Worm (Caenorhabditis elegans) whole organism, early embryonic: Measurements from ENCODE around the gene gcy-33.

ENCODE experiments used
- B0310.2 ChIP-seq: sonication (generic microtip); optimal IDR thresholded peaks from 2 replicates; lab custom pipeline; 2016; ENCODE audit warnings: mild to moderate bottlenecking, missing genetic modification characterization, missing compliant biosample characterization
- F13C5.2 ChIP-seq: sonication (generic microtip); optimal IDR thresholded peaks from 2 replicates; lab custom pipeline; 2017; ENCODE audit warnings: mild to moderate bottlenecking, missing genetic modification characterization, inconsistent platforms, missing compliant biosample characterization
- aly-1 ChIP-seq: sonication (generic microtip); optimal IDR thresholded peaks from 2 replicates; lab custom pipeline; 2016; ENCODE audit warnings: missing genetic modification characterization, missing compliant biosample characterization
- ama-1 ChIP-seq: fragments of 150-350 bp; optimal IDR thresholded peaks from 2 replicates; lab custom pipeline; 2014
- ceh-13 ChIP-seq: fragments of 200-800 bp; sonication (Bioruptor generic); optimal IDR thresholded peaks from 2 replicates; lab custom pipeline; 2018; ENCODE audit warnings: mild to moderate bottlenecking, missing genetic modification characterization, missing compliant biosample characterization
- ceh-36 ChIP-seq: sonication (generic microtip); optimal IDR thresholded peaks from 2 replicates; lab custom pipeline; 2016; ENCODE audit warnings: missing genetic modification characterization, inconsistent platforms, missing compliant biosample characterization
- ets-7 ChIP-seq: sonication (generic microtip); optimal IDR thresholded peaks from 2 replicates; lab custom pipeline; 2016; ENCODE audit warnings: missing genotype, missing genetic modification characterization, missing compliant biosample characterization
- flt-1 ChIP-seq: fragments of 200-800 bp; sonication (Bioruptor generic); IDR thresholded peaks from 2 replicates; pipeline ENCODE4 v1.3.6; 2022; ENCODE audit warnings: missing genetic modification characterization, missing compliant biosample characterization
- hmbx-1 ChIP-seq: sonication (generic microtip); optimal IDR thresholded peaks from 2 replicates; lab custom pipeline; 2016; ENCODE audit warnings: mild to moderate bottlenecking, missing genetic modification characterization, missing compliant biosample characterization
- hmg-4 ChIP-seq: fragments of 200-800 bp; sonication (Bioruptor generic); optimal IDR thresholded peaks from 2 replicates; lab custom pipeline; 2018; ENCODE audit warnings: mild to moderate bottlenecking, missing genetic modification characterization, missing compliant biosample characterization
- hnd-1 ChIP-seq: sonication (generic microtip); optimal IDR thresholded peaks from 2 replicates; lab custom pipeline; 2016; ENCODE audit warnings: missing genetic modification characterization, missing compliant biosample characterization
- pes-1 ChIP-seq: fragments of 200-800 bp; sonication (Bioruptor generic); IDR thresholded peaks from 2 replicates; pipeline ENCODE4 v1.3.6; 2022; ENCODE audit warnings: missing genetic modification reagents, missing genetic modification characterization, missing compliant biosample characterization
- scrt-1 ChIP-seq: fragments of 200-800 bp; sonication (Bioruptor generic); IDR thresholded peaks from 2 replicates; pipeline ENCODE4 v1.3.6; 2022; ENCODE audit warnings: missing genetic modification characterization, missing compliant biosample characterization
- sea-1 ChIP-seq: fragments of 200-800 bp; sonication (Bioruptor generic); conservative IDR thresholded peaks from 2 replicates; pipeline ENCODE4 v1.3.6; 2022; ENCODE audit warnings: missing genetic modification characterization, missing compliant biosample characterization
- tbx-11 ChIP-seq: fragments of 200-800 bp; sonication (Bioruptor generic); IDR thresholded peaks from 2 replicates; pipeline ENCODE4 v1.3.6; 2022; ENCODE audit warnings: missing genetic modification characterization, missing compliant biosample characterization
- tbx-37 ChIP-seq: fragments of 200-800 bp; sonication (Bioruptor generic); conservative IDR thresholded peaks from 2 replicates; pipeline ENCODE4 v1.3.6; 2022; ENCODE audit warnings: missing genetic modification reagents, missing genetic modification characterization, missing compliant biosample characterization
- tra-4 ChIP-seq: sonication (generic microtip); optimal IDR thresholded peaks from 2 replicates; lab custom pipeline; 2017; ENCODE audit warnings: missing genetic modification characterization, missing compliant biosample characterization

The gcy-33 gene

DNA sequence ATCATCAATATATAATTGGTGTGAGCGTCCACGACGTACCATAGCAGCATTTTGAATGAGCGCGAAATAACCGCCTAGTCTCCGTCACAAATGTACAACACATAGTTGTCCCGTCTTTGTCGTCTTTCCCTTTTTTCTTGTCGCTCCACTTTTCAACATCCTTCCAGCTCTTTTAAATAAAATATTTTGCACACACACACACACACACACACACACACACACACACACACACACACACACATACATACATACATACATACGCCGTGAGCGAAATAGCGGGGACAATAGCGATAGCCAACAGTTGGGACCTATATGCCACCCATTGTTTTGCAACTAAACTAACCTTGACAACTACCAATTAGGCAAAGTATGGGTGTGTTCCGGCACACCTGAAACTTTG is 36.7 kb upstream of the gcy-33 start:
- TF ChIP-seq tbx-37 (no peak), ama-1 (lab: Kevin White, UChicago) (no peak), aly-1 (tag; lab: Kevin White, UChicago) (no peak), ets-7 (no peak), tbx-11 (GFP tag; lab: Robert Waterston, UW) (no peak), hmg-4 (no peak), sea-1 (GFP tag; lab: Robert Waterston, UW) (no peak), tra-4 (no peak), ceh-13 (GFP tag; lab: Kevin White, UChicago) (no peak), flt-1 (no peak), B0310.2 (tag; lab: Kevin White, UChicago) (no peak), hmbx-1 (tag; lab: Kevin White, UChicago) (no peak), hnd-1 (tag; lab: Kevin White, UChicago) (no peak), ceh-36 (tag; lab: Kevin White, UChicago) (no peak)

DNA sequence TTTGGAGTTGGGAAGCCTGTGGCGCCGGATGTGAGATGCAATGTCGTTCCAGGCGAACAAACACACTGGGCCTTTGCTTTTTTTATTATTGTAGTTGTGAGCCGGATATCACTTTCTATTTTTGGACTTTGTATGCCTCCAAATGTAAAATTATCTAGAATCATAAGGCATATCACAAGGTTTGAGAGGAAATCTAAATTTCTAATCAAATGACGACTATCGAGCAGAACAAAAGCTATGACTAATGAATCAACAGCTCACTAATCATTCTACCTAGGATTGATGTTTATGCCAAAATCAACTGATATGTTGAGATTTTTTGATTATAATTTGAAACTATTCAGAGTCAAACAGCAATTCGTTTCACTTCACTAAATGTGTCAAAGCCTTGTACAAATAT is 36.3 kb upstream of the gcy-33 start:
- no peak for TF ChIP-seq hmbx-1 (tag; lab: Kevin White, UChicago)
- no peak for TF ChIP-seq hnd-1 (tag; lab: Kevin White, UChicago)
- no peak for TF ChIP-seq hmg-4
- TF ChIP-seq tbx-37: no peak

DNA sequence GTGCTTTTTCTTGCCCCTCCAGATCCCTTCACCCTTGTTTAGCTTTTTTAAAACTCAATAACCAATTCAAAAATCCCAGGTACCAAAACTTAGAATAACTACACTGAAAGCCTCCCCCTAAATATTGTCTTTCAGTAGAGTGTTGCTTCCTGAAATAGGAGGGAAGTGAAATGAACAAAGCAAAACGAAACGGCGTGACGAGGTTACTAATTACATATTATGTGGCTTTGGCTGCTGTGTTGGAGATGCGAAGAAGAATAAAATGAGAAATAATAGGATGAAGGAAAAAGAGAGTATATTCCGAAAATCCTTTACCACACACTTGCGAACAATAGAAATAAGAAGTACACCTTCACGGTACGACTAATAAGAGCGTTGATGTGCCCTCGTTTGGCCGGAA is 34.5 kb upstream of the gcy-33 start:
- TF ChIP-seq aly-1 (tag; lab: Kevin White, UChicago): no peak
- TF ChIP-seq hmg-4: no peak
- no peak for TF ChIP-seq ets-7
- TF ChIP-seq F13C5.2 (tag; lab: Kevin White, UChicago): no peak
- TF ChIP-seq B0310.2 (tag; lab: Kevin White, UChicago): no peak

DNA sequence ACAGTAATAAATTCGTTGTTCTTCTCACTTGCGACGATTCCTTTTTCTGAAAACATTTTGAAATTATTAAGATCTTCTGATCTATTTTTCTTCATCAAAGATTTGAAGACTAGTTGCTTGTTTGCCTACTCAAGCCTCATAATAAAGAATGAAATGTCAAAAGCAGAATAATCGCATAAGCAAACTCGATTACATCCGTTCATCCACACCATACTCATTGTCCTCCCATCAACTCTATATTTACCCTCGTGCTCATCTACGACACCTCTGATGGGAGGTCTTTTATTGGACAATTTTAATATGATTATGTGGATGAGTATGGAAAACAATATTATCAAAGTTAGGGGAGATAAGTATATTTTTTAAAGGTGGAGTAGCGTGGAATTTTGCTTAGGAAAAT is 32.2 kb upstream of the gcy-33 start:
- TF ChIP-seq hmbx-1 (tag; lab: Kevin White, UChicago) (no peak), ama-1 (lab: Kevin White, UChicago) (no peak), sea-1 (GFP tag; lab: Robert Waterston, UW) (no peak), F13C5.2 (tag; lab: Kevin White, UChicago) (no peak), flt-1 (no peak), hmg-4 (no peak), ets-7 (no peak), tbx-11 (GFP tag; lab: Robert Waterston, UW) (no peak), aly-1 (tag; lab: Kevin White, UChicago) (no peak), tbx-37 (no peak), B0310.2 (tag; lab: Kevin White, UChicago) (no peak), ceh-36 (tag; lab: Kevin White, UChicago) (no peak)

DNA sequence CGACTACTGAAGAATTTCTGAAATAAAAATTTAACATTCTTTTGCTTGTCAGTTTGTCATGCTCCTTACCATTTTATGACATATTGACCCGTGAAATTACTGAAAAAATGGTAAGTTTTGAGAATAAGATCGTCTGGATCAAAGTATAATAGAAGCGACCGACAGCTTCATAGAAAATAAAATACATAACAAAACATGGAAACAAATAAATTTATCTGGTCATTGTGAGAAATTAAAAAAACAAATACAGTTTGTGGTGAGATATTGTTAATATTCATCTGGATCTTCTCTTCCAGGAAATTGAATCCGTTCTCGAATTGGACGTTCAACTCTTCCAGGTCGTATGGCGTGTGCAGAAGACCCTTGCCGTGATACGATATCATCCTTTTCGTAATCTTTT is 30.5 kb upstream of the gcy-33 start, which contains the start of gene pkc-1:
Gene pkc-1 (minus strand): TSS at position 101 of the 400 bp plus-strand sequence.
- TF ChIP-seq sea-1 (GFP tag; lab: Robert Waterston, UW): no peak
- no peak for TF ChIP-seq pes-1 (GFP tag; lab: Robert Waterston, UW)
- TF ChIP-seq tra-4: no peak
- no peak for TF ChIP-seq flt-1
- no peak for TF ChIP-seq ets-7
- TF ChIP-seq B0310.2 (tag; lab: Kevin White, UChicago): no peak
- no peak for TF ChIP-seq tbx-11 (GFP tag; lab: Robert Waterston, UW)
- no peak for TF ChIP-seq hnd-1 (tag; lab: Kevin White, UChicago)
- no peak for TF ChIP-seq scrt-1
- no peak for TF ChIP-seq ceh-13 (GFP tag; lab: Kevin White, UChicago)
- TF ChIP-seq hmg-4: no peak
- no peak for TF ChIP-seq tbx-37
- no peak for TF ChIP-seq ama-1 (lab: Kevin White, UChicago)
- TF ChIP-seq F13C5.2 (tag; lab: Kevin White, UChicago): no peak

DNA sequence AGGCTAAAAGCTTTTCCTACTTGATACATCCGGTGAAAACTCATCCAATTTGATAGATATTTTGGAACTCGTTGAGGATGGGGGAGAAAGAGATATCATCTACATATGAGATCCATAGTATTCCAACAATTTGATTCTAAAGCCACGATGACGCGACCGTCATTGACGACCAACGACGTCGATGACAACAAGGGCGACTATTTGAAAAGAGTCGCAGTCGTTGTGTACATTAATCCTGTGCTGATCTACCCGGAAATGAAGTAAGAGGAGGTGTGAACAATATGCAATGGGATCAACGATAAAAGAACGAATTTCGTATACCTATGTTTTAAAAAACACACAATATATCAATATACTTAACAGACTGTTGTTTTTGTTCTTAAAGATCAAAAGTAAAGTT is 26.6 kb upstream of the gcy-33 start:
- no peak for TF ChIP-seq flt-1
- no peak for TF ChIP-seq tbx-11 (GFP tag; lab: Robert Waterston, UW)
- TF ChIP-seq B0310.2 (tag; lab: Kevin White, UChicago): no peak

DNA sequence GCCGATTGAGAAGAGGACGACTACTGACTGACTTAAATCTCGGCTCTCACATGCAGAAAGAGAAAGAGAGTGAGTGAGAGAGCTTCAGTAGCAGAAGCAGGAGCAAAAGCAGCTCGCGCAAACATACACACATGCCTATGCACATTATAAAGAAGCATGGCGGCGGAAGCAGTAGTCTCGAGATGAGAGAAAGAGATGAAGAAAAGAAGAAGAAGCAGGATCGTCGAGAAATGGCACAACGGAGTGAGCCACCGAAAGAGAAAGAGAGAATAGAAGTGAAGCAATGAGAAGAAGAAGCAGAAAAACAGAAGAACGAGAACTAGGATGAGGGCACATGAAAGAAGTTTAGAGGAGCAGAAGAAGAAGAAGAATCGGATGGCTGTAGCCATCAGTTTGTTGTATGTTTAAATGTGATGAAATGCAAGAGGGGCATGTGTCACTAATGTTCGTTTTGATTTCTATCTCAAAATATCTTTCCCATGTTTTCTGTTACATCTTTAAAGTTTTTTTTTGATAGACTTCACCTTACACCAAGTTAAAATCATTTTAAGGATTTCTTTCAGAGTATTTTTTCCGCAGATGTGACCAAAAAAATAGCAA is 25.4 kb upstream of the gcy-33 start:
- TF ChIP-seq tra-4 (no peak), scrt-1 (no peak)

DNA sequence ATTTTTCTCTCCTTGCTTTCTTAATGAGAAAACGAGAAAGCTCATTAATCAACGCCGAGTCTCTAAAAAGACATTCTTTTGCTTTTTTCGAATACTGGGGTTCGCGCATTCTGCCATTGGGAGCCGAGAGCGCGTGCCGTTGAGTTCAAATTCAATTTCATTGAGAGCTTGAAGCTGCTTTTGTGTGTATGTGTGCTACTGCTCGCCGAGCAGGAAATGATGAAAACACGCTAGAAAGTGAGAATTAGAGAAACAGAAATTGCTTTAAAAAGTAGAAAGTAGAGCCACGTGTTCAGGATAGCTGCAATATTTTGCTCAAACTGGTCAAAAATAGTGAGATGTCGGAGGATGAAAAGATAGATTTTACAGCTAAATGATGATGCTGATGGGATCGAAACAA is 24.1 kb upstream of the gcy-33 start:
- TF ChIP-seq ceh-36 (tag; lab: Kevin White, UChicago) (no peak), hmg-4 (no peak), B0310.2 (tag; lab: Kevin White, UChicago) (no peak), ets-7 (no peak), ama-1 (lab: Kevin White, UChicago) (no peak), hnd-1 (tag; lab: Kevin White, UChicago) (no peak), sea-1 (GFP tag; lab: Robert Waterston, UW) (no peak)

DNA sequence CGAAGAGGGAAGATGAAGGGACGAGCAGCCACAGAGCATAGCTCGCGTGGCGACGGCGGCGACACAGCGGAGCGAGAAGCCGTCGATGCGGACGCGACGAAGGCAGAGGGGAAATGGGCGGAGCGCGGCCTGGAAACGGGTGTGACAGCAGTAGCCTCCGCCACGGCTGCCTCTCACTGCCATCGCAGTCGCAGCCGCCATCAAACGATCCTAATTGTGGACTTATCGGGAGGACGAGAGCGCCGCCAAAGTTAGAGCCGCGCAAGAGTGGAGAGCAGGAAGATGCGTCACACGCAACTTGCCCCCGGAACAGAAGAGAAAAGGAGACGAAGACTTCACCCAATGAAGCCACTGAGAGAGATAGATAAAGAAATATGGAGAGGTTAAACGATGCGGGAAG is 22.7 kb upstream of the gcy-33 start:
- TF ChIP-seq aly-1 (tag; lab: Kevin White, UChicago): peak; percentile 62
- TF ChIP-seq scrt-1: peak; percentile 67; the same call in 1 of the 2 replicates
- TF ChIP-seq tra-4: no peak
- no peak for TF ChIP-seq ets-7
